Fruit fly (Drosophila melanogaster) whole organism, embryonic: ENCODE results near the gene CG32170.

ENCODE experiments used
- ATbp ChIP-seq: fragments of 200-800 bp; sonication (Bioruptor generic); optimal IDR thresholded peaks from 2 replicates; lab custom pipeline; 2017; ENCODE audit warnings: missing biosample characterization, mild to moderate bottlenecking, missing genetic modification characterization, missing genetic modification reagents
- Abd-B ChIP-seq: fragments of 200-800 bp; sonication (Bioruptor generic); optimal IDR thresholded peaks from 2 replicates; lab custom pipeline; 2018; ENCODE audit warnings: missing biosample characterization, mild to moderate bottlenecking, missing genetic modification characterization, moderate library complexity
- Aef1 ChIP-seq: fragments of 200-800 bp; sonication (Bioruptor generic); IDR thresholded peaks from 3 replicates; pipeline ENCODE4 v1.3.6; 2022; ENCODE audit warnings: missing biosample characterization, missing genetic modification characterization
- Asciz ChIP-seq: fragments of 200-800 bp; sonication (Bioruptor generic); optimal IDR thresholded peaks from 2 replicates; lab custom pipeline; 2017; ENCODE audit warnings: missing biosample characterization, mild to moderate bottlenecking, missing genetic modification characterization, missing genetic modification reagents
- Blimp-1 ChIP-seq: fragments of 200-800 bp; sonication (Bioruptor generic); optimal IDR thresholded peaks from 3 replicates; lab custom pipeline; 2018; ENCODE audit warnings: missing biosample characterization, missing genetic modification characterization, mild to moderate bottlenecking, moderate library complexity, missing genetic modification reagents
- CG10147 ChIP-seq: fragments of 200-800 bp; sonication (Bioruptor generic); optimal IDR thresholded peaks from 2 replicates; lab custom pipeline; 2019; ENCODE audit warnings: missing biosample characterization, mild to moderate bottlenecking, missing genetic modification characterization, moderate library complexity
- CG10654 ChIP-seq: fragments of 200-800 bp; sonication (Bioruptor generic); optimal IDR thresholded peaks from 2 replicates; lab custom pipeline; 2016; ENCODE audit warnings: missing biosample characterization, missing genetic modification characterization
- CG10979 ChIP-seq: fragments of 200-800 bp; sonication (Bioruptor generic); optimal IDR thresholded peaks from 2 replicates; lab custom pipeline; 2018; ENCODE audit warnings: missing biosample characterization, mild to moderate bottlenecking, missing genetic modification characterization, moderate library complexity
- CG1233 ChIP-seq: fragments of 200-800 bp; sonication (Bioruptor generic); optimal IDR thresholded peaks from 4 replicates; lab custom pipeline; 2018; ENCODE audit warnings: missing biosample characterization, mild to moderate bottlenecking, missing genetic modification characterization
- CG1647 ChIP-seq: fragments of 200-800 bp; sonication (Bioruptor generic); optimal IDR thresholded peaks from 3 replicates; lab custom pipeline; 2016; ENCODE audit warnings: missing biosample characterization, missing genetic modification characterization
- CG17186 ChIP-seq: fragments of 200-800 bp; sonication (Bioruptor generic); optimal IDR thresholded peaks from 3 replicates; lab custom pipeline; 2017; ENCODE audit warnings: missing biosample characterization, missing genetic modification reagents, missing genetic modification characterization
- CG17359 ChIP-seq: fragments of 200-800 bp; sonication (Bioruptor generic); optimal IDR thresholded peaks from 3 replicates; lab custom pipeline; 2018; ENCODE audit warnings: missing biosample characterization, mild to moderate bottlenecking, missing genetic modification characterization, moderate library complexity
- CG17361 ChIP-seq: fragments of 200-800 bp; sonication (Bioruptor generic); IDR thresholded peaks from 3 replicates; pipeline ENCODE4 v1.3.6; 2022; ENCODE audit warnings: missing biosample characterization, missing genetic modification characterization
- CG2678 ChIP-seq: fragments of 200-800 bp; sonication (Bioruptor generic); optimal IDR thresholded peaks from 3 replicates; lab custom pipeline; 2019; ENCODE audit warnings: missing biosample characterization, mild to moderate bottlenecking, missing genetic modification characterization, moderate library complexity
- CG2712 ChIP-seq: fragments of 200-800 bp; optimal IDR thresholded peaks from 3 replicates; lab custom pipeline; 2019; ENCODE audit warnings: missing biosample characterization, mild to moderate bottlenecking, missing genetic modification characterization, moderate library complexity
- CG34224 ChIP-seq: fragments of 200-800 bp; sonication (Bioruptor generic); IDR thresholded peaks from 3 replicates; pipeline ENCODE4 v1.3.6; 2022; ENCODE audit warnings: missing biosample characterization, missing genetic modification characterization; ENCODE audit not compliant: partially characterized antibody
- CG34422 ChIP-seq: fragments of 200-800 bp; sonication (Bioruptor generic); IDR thresholded peaks from 3 replicates; pipeline ENCODE4 v1.3.6; 2022; ENCODE audit warnings: missing biosample characterization, missing genetic modification characterization
- CG3995 ChIP-seq: fragments of 200-800 bp; sonication (Bioruptor generic); optimal IDR thresholded peaks from 3 replicates; lab custom pipeline; 2016; ENCODE audit warnings: missing biosample characterization, missing genetic modification characterization
- CG5180 ChIP-seq: fragments of 200-800 bp; sonication (Bioruptor generic); optimal IDR thresholded peaks from 3 replicates; lab custom pipeline; 2017; ENCODE audit warnings: missing biosample characterization, missing genetic modification characterization, mild to moderate bottlenecking, moderate library complexity, missing genetic modification reagents
- CG6654 ChIP-seq: fragments of 200-800 bp; sonication (Bioruptor generic); optimal IDR thresholded peaks from 2 replicates; lab custom pipeline; 2017; ENCODE audit warnings: missing biosample characterization, mild to moderate bottlenecking, missing genetic modification characterization
- CG7839 ChIP-seq: fragments of 200-800 bp; sonication (Bioruptor generic); optimal IDR thresholded peaks from 3 replicates; lab custom pipeline; 2018; ENCODE audit warnings: missing biosample characterization, mild to moderate bottlenecking, missing genetic modification characterization, moderate library complexity
- CG8281 ChIP-seq: fragments of 200-800 bp; sonication (Bioruptor generic); optimal IDR thresholded peaks from 2 replicates; lab custom pipeline; 2018; ENCODE audit warnings: missing biosample characterization, mild to moderate bottlenecking, missing genetic modification characterization, moderate library complexity
- CHES-1-like ChIP-seq: fragments of 200-800 bp; sonication (Bioruptor generic); optimal IDR thresholded peaks from 2 replicates; lab custom pipeline; 2016; ENCODE audit warnings: missing biosample characterization, missing genetic modification characterization
- ERR ChIP-seq: fragments of 200-800 bp; sonication (Bioruptor generic); optimal IDR thresholded peaks from 2 replicates; lab custom pipeline; 2016; ENCODE audit warnings: missing biosample characterization, missing genetic modification characterization
- Eip74EF ChIP-seq, 2 experiments: fragments of 200-800 bp in 1 of 2; fragments of >200 bp in 1 of 2; sonication (Bioruptor generic) in 1 of 2; optimal IDR thresholded peaks; 2 replicates each; lab custom pipeline; 2017 to 2019; ENCODE audit warnings: missing biosample characterization in 2 of 2, missing genetic modification characterization in 2 of 2, mild to moderate bottlenecking in 1 of 2, moderate library complexity in 1 of 2
- Ets65A ChIP-seq: fragments of 200-800 bp; sonication (Bioruptor generic); peaks from one replicate; lab custom pipeline; 2016; ENCODE audit warnings: missing biosample characterization, missing genetic modification characterization
- Fer3 ChIP-seq: fragments of 200-800 bp; sonication (Bioruptor generic); optimal IDR thresholded peaks from 2 replicates; lab custom pipeline; 2018; ENCODE audit warnings: missing biosample characterization, mild to moderate bottlenecking, missing genetic modification characterization, moderate library complexity
- HHEX ChIP-seq: fragments of 200-800 bp; sonication (Bioruptor generic); optimal IDR thresholded peaks from 3 replicates; lab custom pipeline; 2017; ENCODE audit warnings: missing biosample characterization, mild to moderate bottlenecking, missing genetic modification characterization, missing genetic modification reagents
- Nf-YA ChIP-seq: fragments of 200-800 bp; sonication (Bioruptor generic); IDR thresholded peaks from 2 replicates; pipeline ENCODE4 v1.3.6; 2022; ENCODE audit warnings: missing biosample characterization, missing genetic modification characterization
- bcd ChIP-seq: fragments of 200-800 bp; sonication (Bioruptor generic); optimal IDR thresholded peaks from 2 replicates; lab custom pipeline; 2017; ENCODE audit warnings: missing biosample characterization, mild to moderate bottlenecking, missing genetic modification characterization
- chinmo ChIP-seq: fragments of 200-800 bp; sonication (Bioruptor generic); IDR thresholded peaks from 4 replicates; pipeline ENCODE4 v1.3.6; 2022; ENCODE audit warnings: missing biosample characterization, missing genetic modification characterization; ENCODE audit not compliant: partially characterized antibody
- croc ChIP-seq: fragments of 200-800 bp; sonication (Bioruptor generic); conservative IDR thresholded peaks from 3 replicates; pipeline ENCODE4 v1.3.6; 2022; ENCODE audit warnings: missing biosample characterization, missing genetic modification characterization
- cwo ChIP-seq: fragments of 200-800 bp; sonication (Bioruptor generic); optimal IDR thresholded peaks from 3 replicates; lab custom pipeline; 2017; ENCODE audit warnings: missing biosample characterization, missing genetic modification characterization, mild to moderate bottlenecking, moderate library complexity, missing genetic modification reagents
- dmrt99B ChIP-seq: fragments of 200-800 bp; sonication (Bioruptor generic); optimal IDR thresholded peaks from 2 replicates; lab custom pipeline; 2018; ENCODE audit warnings: missing biosample characterization, mild to moderate bottlenecking, missing genetic modification characterization, moderate library complexity
- exex ChIP-seq: fragments of 200-800 bp; sonication (Bioruptor generic); optimal IDR thresholded peaks from 4 replicates; lab custom pipeline; 2018; ENCODE audit warnings: missing biosample characterization, mild to moderate bottlenecking, missing genetic modification characterization, moderate library complexity
- fd96Cb ChIP-seq: fragments of 200-800 bp; sonication (Bioruptor generic); optimal IDR thresholded peaks from 2 replicates; lab custom pipeline; 2018; ENCODE audit warnings: missing biosample characterization, mild to moderate bottlenecking, missing genetic modification characterization, moderate library complexity
- nerfin-1 ChIP-seq: fragments of 200-800 bp; sonication (Bioruptor generic); optimal IDR thresholded peaks from 3 replicates; lab custom pipeline; 2019; ENCODE audit warnings: missing biosample characterization, mild to moderate bottlenecking, missing genetic modification characterization, moderate library complexity
- nmo ChIP-seq: fragments of 200-800 bp; sonication (Bioruptor generic); optimal IDR thresholded peaks from 2 replicates; lab custom pipeline; 2018; ENCODE audit warnings: missing biosample characterization, mild to moderate bottlenecking, missing genetic modification characterization, moderate library complexity
- pho ChIP-seq: fragments of 200-800 bp; sonication (Bioruptor generic); optimal IDR thresholded peaks from 2 replicates; lab custom pipeline; 2016; ENCODE audit warnings: missing biosample characterization, missing genetic modification characterization
- phol ChIP-seq: fragments of 200-800 bp; sonication (Bioruptor generic); optimal IDR thresholded peaks from 3 replicates; lab custom pipeline; 2018; ENCODE audit warnings: missing biosample characterization, mild to moderate bottlenecking, missing genetic modification characterization, moderate library complexity
- pnt ChIP-seq: fragments of 200-800 bp; sonication (Bioruptor generic); optimal IDR thresholded peaks from 3 replicates; lab custom pipeline; 2016; ENCODE audit warnings: missing biosample characterization, missing genetic modification characterization
- pum ChIP-seq: fragments of 200-800 bp; sonication (Bioruptor generic); optimal IDR thresholded peaks from 2 replicates; lab custom pipeline; 2016; ENCODE audit warnings: missing biosample characterization, missing genetic modification characterization
- sens ChIP-seq: fragments of 200-800 bp; sonication (Bioruptor generic); peaks from one replicate; lab custom pipeline; 2016; ENCODE audit warnings: missing biosample characterization, missing genetic modification characterization
- tap ChIP-seq: fragments of 200-800 bp; optimal IDR thresholded peaks from 3 replicates; lab custom pipeline; 2019; ENCODE audit warnings: missing biosample characterization, mild to moderate bottlenecking, missing genetic modification characterization, moderate library complexity
- trem ChIP-seq: fragments of 200-800 bp; optimal IDR thresholded peaks from 3 replicates; lab custom pipeline; 2019; ENCODE audit warnings: missing biosample characterization, mild to moderate bottlenecking, missing genetic modification characterization, moderate library complexity
- vnd ChIP-seq: fragments of 200-800 bp; sonication (Bioruptor generic); IDR thresholded peaks from 3 replicates; pipeline ENCODE4 v1.3.6; 2022; ENCODE audit warnings: missing biosample characterization, missing genetic modification characterization; ENCODE audit not compliant: partially characterized antibody

CG32170 gene

dm6 chr3L:16872487-16872955 lies 4.6 kb upstream of the CG32170 start (continued):
- TF ChIP-seq CG34224 (GFP tag; lab: Robert Waterston, UW) (no peak), Asciz (GFP tag; lab: Kevin White, UChicago) (peak; percentile 74), Aef1 (GFP tag; lab: Robert Waterston, UW) (peak; percentile 28; the same call in 1 of the 3 replicates), croc (GFP tag; lab: Robert Waterston, UW) (peak; percentile 31; the same call in 2 of the 3 replicates), CG1647 (GFP tag; lab: Kevin White, UChicago) (no peak)

- TF ChIP-seq nerfin-1 (tag; lab: Kevin White, UChicago) (peak; percentile 22), CG17186 (GFP tag; lab: Kevin White, UChicago) (no peak), CHES-1-like (GFP tag; lab: Kevin White, UChicago) (no peak), chinmo (no peak), CG7839 (tag; lab: Kevin White, UChicago) (peak; percentile 35), tap (peak; percentile 34), pnt (GFP tag; lab: Kevin White, UChicago) (peak; percentile 24), ERR (GFP tag; lab: Kevin White, UChicago) (no peak), Blimp-1 (peak; percentile 42), Ets65A (GFP tag; lab: Kevin White, UChicago) (peak; percentile 79), pho (GFP tag; lab: Kevin White, UChicago) (no peak), CG17361 (GFP tag; lab: Robert Waterston, UW) (peak; percentile 14; the same call in 1 of the 3 replicates), Abd-B (GFP tag; lab: Kevin White, UChicago) (peak; percentile 13), nmo (GFP tag; lab: Kevin White, UChicago) (peak; percentile 57), cwo (peak; percentile 62), CG2712 (tag; lab: Kevin White, UChicago) (peak; percentile 4), Eip74EF (GFP tag; optimal IDR thresholded peaks at IDR 0.05; lab: Kevin White, UChicago) (peak in 1 of 2 experiments; percentile 20), CG10979 (tag; lab: Kevin White, UChicago) (peak; percentile 59), exex (tag; lab: Kevin White, UChicago) (peak; percentile 21), CG10147 (GFP tag; lab: Kevin White, UChicago) (peak; percentile 24), sens (GFP tag; lab: Kevin White, UChicago) (peak; percentile 86), CG17359 (peak; percentile 30), CG1233 (GFP tag; lab: Kevin White, UChicago) (peak; percentile 29), dmrt99B (tag; lab: Kevin White, UChicago) (peak; percentile 62), ATbp (GFP tag; lab: Kevin White, UChicago) (peak; percentile 20), CG5180 (GFP tag; lab: Kevin White, UChicago) (peak; percentile 40), Asciz (GFP tag; lab: Kevin White, UChicago) (peak; percentile 9), CG2678 (tag; lab: Kevin White, UChicago) (peak; percentile 69), CG3995 (no peak), bcd (GFP tag; lab: Kevin White, UChicago) (peak; percentile 24), pum (GFP tag; lab: Kevin White, UChicago) (no peak), fd96Cb (tag; lab: Kevin White, UChicago) (peak; percentile 53), Nf-YA (GFP tag; lab: Robert Waterston, UW) (0 out of 2 replicates have a peak, but pooled peaks have one; percentile 50), CG10654 (peak; percentile 5), phol (tag; lab: Kevin White, UChicago) (peak; percentile 69), HHEX (peak; percentile 12), vnd (no peak), CG34422 (GFP tag; lab: Robert Waterston, UW) (no peak), trem (tag; lab: Kevin White, UChicago) (peak; percentile 28), CG6654 (peak; percentile 25), Fer3 (tag; lab: Kevin White, UChicago) (no peak), CG8281 (tag; lab: Kevin White, UChicago) (no peak)
Observed at dm6 chr3L:16873127-16873543, 4.0 kb upstream of the CG32170 start.
